Fruit fly (Drosophila melanogaster) whole organism, embryonic: ENCODE measurements around the gene CG7557.

Source experiments
- Atf-2 ChIP-seq: fragments of 200-800 bp; sonication (Bioruptor generic); optimal IDR thresholded peaks from 2 replicates; lab custom pipeline; 2016; ENCODE audit warnings: missing biosample characterization, missing genetic modification characterization
- Bteb2 ChIP-seq: fragments of 200-800 bp; sonication (Bioruptor generic); optimal IDR thresholded peaks from 2 replicates; lab custom pipeline; 2016; ENCODE audit warnings: missing biosample characterization, missing genetic modification characterization
- CG10274 ChIP-seq: fragments of 200-800 bp; sonication (Bioruptor generic); optimal IDR thresholded peaks from 3 replicates; lab custom pipeline; 2017; ENCODE audit warnings: missing biosample characterization, mild to moderate bottlenecking, missing genetic modification characterization
- CG11456 ChIP-seq: fragments of 200-800 bp; sonication (Bioruptor generic); IDR thresholded peaks from 3 replicates; pipeline ENCODE4 v1.3.6; 2022; ENCODE audit warnings: missing biosample characterization, missing genetic modification characterization
- CG11560 ChIP-seq: fragments of 200-800 bp; sonication (Bioruptor generic); IDR thresholded peaks from 3 replicates; pipeline ENCODE4 v1.3.6; 2022; ENCODE audit warnings: missing biosample characterization, missing genetic modification characterization
- CG12236 ChIP-seq: fragments of 200-800 bp; sonication (Bioruptor generic); optimal IDR thresholded peaks from 2 replicates; lab custom pipeline; 2016; ENCODE audit warnings: missing biosample characterization, missing genetic modification characterization
- CG12659 ChIP-seq: fragments of 200-800 bp; sonication (Bioruptor generic); optimal IDR thresholded peaks from 3 replicates; lab custom pipeline; 2017; ENCODE audit warnings: mild to moderate bottlenecking, missing biosample characterization, missing genetic modification reagents, missing genetic modification characterization
- CG12744 ChIP-seq: fragments of 200-800 bp; sonication (Bioruptor generic); optimal IDR thresholded peaks from 2 replicates; lab custom pipeline; 2016; ENCODE audit warnings: missing biosample characterization, missing genetic modification characterization
- CG13775 ChIP-seq: fragments of 200-800 bp; sonication (Bioruptor generic); optimal IDR thresholded peaks from 3 replicates; lab custom pipeline; 2017; ENCODE audit warnings: missing biosample characterization, mild to moderate bottlenecking, missing genetic modification characterization
- CG14441 ChIP-seq: fragments of 200-800 bp; sonication (Bioruptor generic); IDR thresholded peaks from 2 replicates; pipeline ENCODE4 v1.3.6; 2022; ENCODE audit warnings: missing biosample characterization, missing genetic modification characterization
- CG14710 ChIP-seq: fragments of 200-800 bp; sonication (Bioruptor generic); optimal IDR thresholded peaks from 3 replicates; lab custom pipeline; 2019; ENCODE audit warnings: missing biosample characterization, mild to moderate bottlenecking, missing genetic modification characterization, moderate library complexity
- CG1602 ChIP-seq: fragments of 200-800 bp; sonication (Bioruptor generic); optimal IDR thresholded peaks from 3 replicates; lab custom pipeline; 2016; ENCODE audit warnings: missing biosample characterization, missing genetic modification characterization
- CG2199 ChIP-seq: fragments of 200-800 bp; sonication (Bioruptor generic); IDR thresholded peaks from 3 replicates; pipeline ENCODE4 v1.3.6; 2022; ENCODE audit warnings: missing biosample characterization, missing genetic modification characterization
- CG30431 ChIP-seq: fragments of 200-800 bp; sonication (Bioruptor generic); optimal IDR thresholded peaks from 2 replicates; lab custom pipeline; 2017; ENCODE audit warnings: missing biosample characterization, missing genetic modification characterization
- CG31224 ChIP-seq: fragments of 200-800 bp; sonication (Bioruptor generic); IDR thresholded peaks from 2 replicates; pipeline ENCODE4 v1.3.6; 2022; ENCODE audit warnings: missing biosample characterization, missing genetic modification characterization
- CG3995 ChIP-seq: fragments of 200-800 bp; sonication (Bioruptor generic); optimal IDR thresholded peaks from 3 replicates; lab custom pipeline; 2016; ENCODE audit warnings: missing biosample characterization, missing genetic modification characterization
- CG4404 ChIP-seq: fragments of 200-800 bp; sonication (Bioruptor generic); IDR thresholded peaks from 2 replicates; pipeline ENCODE4 v1.3.6; 2022; ENCODE audit warnings: missing biosample characterization, missing genetic modification characterization
- CG6765 ChIP-seq: fragments of 200-800 bp; sonication (Bioruptor generic); optimal IDR thresholded peaks from 3 replicates; lab custom pipeline; 2017; ENCODE audit warnings: missing biosample characterization, mild to moderate bottlenecking, missing genetic modification characterization
- CG6813 ChIP-seq: fragments of 200-800 bp; sonication (Bioruptor generic); optimal IDR thresholded peaks from 2 replicates; lab custom pipeline; 2017; ENCODE audit warnings: missing biosample characterization, missing genetic modification characterization, mild to moderate bottlenecking, moderate library complexity, missing genetic modification reagents
- CG7372 ChIP-seq: fragments of 200-800 bp; sonication (Bioruptor generic); IDR thresholded peaks from 2 replicates; pipeline ENCODE4 v1.3.6; 2022; ENCODE audit warnings: missing biosample characterization, missing genetic modification characterization
- CG7786 ChIP-seq: fragments of 200-800 bp; sonication (Bioruptor generic); optimal IDR thresholded peaks from 2 replicates; lab custom pipeline; 2016; ENCODE audit warnings: missing biosample characterization, missing genetic modification characterization
- CG9609 ChIP-seq: fragments of 200-800 bp; sonication (Bioruptor generic); optimal IDR thresholded peaks from 3 replicates; lab custom pipeline; 2016; ENCODE audit warnings: missing biosample characterization, missing genetic modification characterization
- CkIIα-i1 ChIP-seq: fragments of 200-800 bp; sonication (Bioruptor generic); IDR thresholded peaks from 2 replicates; pipeline ENCODE4 v1.3.6; 2022; ENCODE audit warnings: missing biosample characterization, missing genetic modification characterization
- Dfd ChIP-seq, 2 experiments: fragments of >200 bp; optimal IDR thresholded peaks; 2 replicates each; lab custom pipeline; 2017; ENCODE audit warnings: missing biosample characterization in 2 of 2, missing genetic modification characterization in 2 of 2
- Dref ChIP-seq: fragments of 200-800 bp; sonication (Bioruptor generic); IDR thresholded peaks from 2 replicates; pipeline ENCODE4 v1.3.6; 2022; ENCODE audit warnings: missing biosample characterization, missing genetic modification characterization
- Drgx ChIP-seq: fragments of 200-800 bp; sonication (Bioruptor generic); IDR thresholded peaks from 2 replicates; pipeline ENCODE4 v1.3.6; 2022; ENCODE audit warnings: missing biosample characterization, missing genetic modification characterization
- HLHmδ ChIP-seq: fragments of 200-800 bp; sonication (Bioruptor generic); optimal IDR thresholded peaks from 2 replicates; lab custom pipeline; 2018; ENCODE audit warnings: missing biosample characterization, mild to moderate bottlenecking, missing genetic modification characterization, moderate library complexity
- HmgZ ChIP-seq: fragments of 200-800 bp; sonication (Bioruptor generic); optimal IDR thresholded peaks from 2 replicates; lab custom pipeline; 2018; ENCODE audit warnings: missing biosample characterization, mild to moderate bottlenecking, missing genetic modification characterization
- Myb ChIP-seq: fragments of 200-800 bp; sonication (Bioruptor generic); optimal IDR thresholded peaks from 2 replicates; lab custom pipeline; 2016; ENCODE audit warnings: missing biosample characterization, missing genetic modification characterization
- NC2α ChIP-seq: fragments of 200-800 bp; sonication (Bioruptor generic); optimal IDR thresholded peaks from 2 replicates; lab custom pipeline; 2016; ENCODE audit warnings: missing biosample characterization, missing genetic modification characterization
- Six4 ChIP-seq: fragments of 200-800 bp; sonication (Bioruptor generic); optimal IDR thresholded peaks from 2 replicates; lab custom pipeline; 2016; ENCODE audit warnings: missing biosample characterization, missing genetic modification characterization
- Sox100B ChIP-seq: fragments of 200-800 bp; sonication (Bioruptor generic); optimal IDR thresholded peaks from 3 replicates; lab custom pipeline; 2018; ENCODE audit warnings: missing biosample characterization, mild to moderate bottlenecking, missing genetic modification characterization
- Sry-β ChIP-seq: fragments of 200-800 bp; sonication (Bioruptor generic); optimal IDR thresholded peaks from 2 replicates; lab custom pipeline; 2018; ENCODE audit warnings: missing biosample characterization, mild to moderate bottlenecking, missing genetic modification characterization, moderate library complexity
- ab ChIP-seq: fragments of 200-800 bp; sonication (Bioruptor generic); optimal IDR thresholded peaks from 2 replicates; lab custom pipeline; 2016; ENCODE audit warnings: missing biosample characterization, missing genetic modification characterization
- abd-A ChIP-seq: fragments of 200-800 bp; sonication (Bioruptor generic); optimal IDR thresholded peaks from 3 replicates; lab custom pipeline; 2019; ENCODE audit warnings: missing biosample characterization, mild to moderate bottlenecking, missing genetic modification characterization, moderate library complexity
- ap ChIP-seq: fragments of 200-800 bp; sonication (Bioruptor generic); IDR thresholded peaks from 2 replicates; pipeline ENCODE4 v1.3.6; 2022; ENCODE audit warnings: missing biosample characterization, missing genetic modification characterization
- bbx ChIP-seq: fragments of 200-800 bp; sonication (Bioruptor generic); IDR thresholded peaks from 2 replicates; pipeline ENCODE4 v1.3.6; 2022; ENCODE audit warnings: missing biosample characterization, missing genetic modification characterization; ENCODE audit not compliant: partially characterized antibody
- chn ChIP-seq: fragments of 200-800 bp; sonication (Bioruptor generic); optimal IDR thresholded peaks from 2 replicates; lab custom pipeline; 2016; ENCODE audit warnings: missing biosample characterization, missing genetic modification characterization
- ems ChIP-seq: fragments of 200-800 bp; sonication (Bioruptor generic); optimal IDR thresholded peaks from 3 replicates; lab custom pipeline; 2016; ENCODE audit warnings: missing biosample characterization, missing genetic modification characterization
- fd3F ChIP-seq: fragments of 200-800 bp; sonication (Bioruptor generic); optimal IDR thresholded peaks from 2 replicates; lab custom pipeline; 2018; ENCODE audit warnings: missing biosample characterization, mild to moderate bottlenecking, missing genetic modification characterization, moderate library complexity
- fd64A ChIP-seq: fragments of 200-800 bp; sonication (Bioruptor generic); optimal IDR thresholded peaks from 3 replicates; lab custom pipeline; 2018; ENCODE audit warnings: missing biosample characterization, mild to moderate bottlenecking, missing genetic modification characterization
- gce ChIP-seq: fragments of 200-800 bp; sonication (Bioruptor generic); IDR thresholded peaks from 3 replicates; pipeline ENCODE4 v1.3.6; 2022; ENCODE audit warnings: missing biosample characterization, missing genetic modification characterization
- h ChIP-seq: fragments of >200 bp; optimal IDR thresholded peaks from 2 replicates; lab custom pipeline; 2017
- lbe ChIP-seq: fragments of 200-800 bp; sonication (Bioruptor generic); optimal IDR thresholded peaks from 2 replicates; lab custom pipeline; 2016; ENCODE audit warnings: missing biosample characterization, mild to moderate bottlenecking, missing genetic modification characterization
- mam ChIP-seq: fragments of 200-800 bp; sonication (Bioruptor generic); optimal IDR thresholded peaks from 3 replicates; lab custom pipeline; 2016; ENCODE audit warnings: missing biosample characterization, missing genetic modification characterization
- odd ChIP-seq: fragments of 200-800 bp; sonication (Bioruptor generic); optimal IDR thresholded peaks from 2 replicates; lab custom pipeline; 2017; ENCODE audit warnings: missing biosample characterization, mild to moderate bottlenecking, missing genetic modification characterization
- org-1 ChIP-seq: fragments of 200-800 bp; sonication (Bioruptor generic); optimal IDR thresholded peaks from 2 replicates; lab custom pipeline; 2017; ENCODE audit warnings: missing biosample characterization, missing genetic modification characterization
- pros ChIP-seq: fragments of 200-800 bp; sonication (Bioruptor generic); optimal IDR thresholded peaks from 3 replicates; lab custom pipeline; 2019; ENCODE audit warnings: missing biosample characterization, mild to moderate bottlenecking, missing genetic modification characterization, moderate library complexity
- ro ChIP-seq: fragments of 200-800 bp; sonication (Bioruptor generic); IDR thresholded peaks from 2 replicates; pipeline ENCODE4 v1.3.6; 2022; ENCODE audit warnings: missing biosample characterization, missing genetic modification characterization
- sob ChIP-seq: fragments of 200-800 bp; sonication (Bioruptor generic); IDR thresholded peaks from 2 replicates; pipeline ENCODE4 v1.3.6; 2022; ENCODE audit warnings: missing biosample characterization, missing genetic modification characterization
- sr ChIP-seq: fragments of 200-800 bp; sonication (Bioruptor generic); IDR thresholded peaks from 3 replicates; pipeline ENCODE4 v1.3.6; 2022; ENCODE audit warnings: missing biosample characterization, missing genetic modification characterization
- ttk ChIP-seq: fragments of 200-800 bp; sonication (Bioruptor generic); IDR thresholded peaks from 2 replicates; pipeline ENCODE4 v2.1.2; 2022; ENCODE audit warnings: missing biosample characterization, missing genetic modification characterization
- tup ChIP-seq: fragments of 200-800 bp; sonication (Bioruptor generic); optimal IDR thresholded peaks from 2 replicates; lab custom pipeline; 2016; ENCODE audit warnings: missing biosample characterization, mild to moderate bottlenecking, missing genetic modification characterization, moderate library complexity
- tx ChIP-seq: fragments of 200-800 bp; sonication (Bioruptor generic); optimal IDR thresholded peaks from 2 replicates; lab custom pipeline; 2016; ENCODE audit warnings: missing biosample characterization, missing genetic modification characterization

The CG7557 gene

DNA sequence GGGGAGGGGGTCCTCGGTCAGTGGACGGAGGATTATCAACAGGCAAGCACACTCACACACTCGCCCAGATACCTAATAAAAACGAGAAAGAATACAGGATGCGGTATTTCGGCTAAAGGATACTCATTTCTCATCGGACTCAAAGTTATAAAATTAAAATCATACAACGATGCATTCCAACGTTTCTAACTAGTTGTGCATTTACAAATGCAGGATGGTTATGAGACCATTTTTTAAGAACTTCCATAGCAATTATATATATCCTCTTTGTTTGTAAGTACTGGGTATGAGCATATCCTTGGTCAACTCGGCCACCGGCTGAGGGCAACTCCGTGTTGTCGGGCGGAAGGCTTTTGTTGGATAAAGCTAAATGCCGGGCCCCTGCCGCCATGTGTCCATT lies 42.7 kb upstream of the CG7557 start (continued):
- TF ChIP-seq org-1 (no peak), fd64A (GFP tag; lab: Kevin White, UChicago) (no peak), CG9609 (GFP tag; lab: Kevin White, UChicago) (no peak), tup (GFP tag; lab: Kevin White, UChicago) (peak; percentile 8), CG14441 (0 out of 2 replicates have a peak, but pooled peaks have one; percentile 31), CG14710 (no peak), chn (GFP tag; lab: Kevin White, UChicago) (no peak), Dfd (GFP tag; optimal IDR thresholded peaks at IDR 0.05; lab: Kevin White, UChicago) (no peak), CG11560 (tag; lab: Robert Waterston, UW) (no peak), mam (peak; percentile 45), CG12236 (GFP tag; lab: Kevin White, UChicago) (no peak), CG6813 (GFP tag; lab: Kevin White, UChicago) (peak; percentile 28), CG6765 (no peak), ro (GFP tag; lab: Robert Waterston, UW) (no peak), ems (GFP tag; lab: Kevin White, UChicago) (peak; percentile 13), h (lab: Kevin White, UChicago) (no peak), fd3F (no peak), CG12659 (GFP tag; lab: Kevin White, UChicago) (no peak), lbe (GFP tag; lab: Kevin White, UChicago) (no peak), bbx (no peak), HLHmδ (GFP tag; lab: Kevin White, UChicago) (no peak), sob (GFP tag; lab: Robert Waterston, UW) (peak; percentile 7; the same call in 1 of the 2 replicates), CG2199 (GFP tag; lab: Robert Waterston, UW) (no peak), tx (GFP tag; lab: Kevin White, UChicago) (no peak), Drgx (GFP tag; lab: Robert Waterston, UW) (no peak), CG10274 (GFP tag; lab: Kevin White, UChicago) (no peak), Bteb2 (no peak), ttk (GFP tag; lab: Robert Waterston, UW) (no peak; the same call in 1 of the 2 replicates), CG31224 (no peak), CkIIα-i1 (GFP tag; lab: Robert Waterston, UW) (no peak), pros (GFP tag; lab: Kevin White, UChicago) (no peak), gce (GFP tag; lab: Robert Waterston, UW) (no peak), Atf-2 (no peak), ab (GFP tag; lab: Kevin White, UChicago) (no peak), HmgZ (tag; lab: Kevin White, UChicago) (no peak), Sox100B (no peak), sr (GFP tag; lab: Robert Waterston, UW) (no peak), CG3995 (GFP tag; lab: Kevin White, UChicago) (no peak), CG4404 (GFP tag; lab: Robert Waterston, UW) (0 out of 2 replicates have a peak, but pooled peaks have one; percentile 19), Myb (GFP tag; lab: Kevin White, UChicago) (no peak), Sry-β (GFP tag; lab: Kevin White, UChicago) (no peak), Dref (GFP tag; lab: Robert Waterston, UW) (no peak), ap (GFP tag; lab: Robert Waterston, UW) (no peak), Six4 (GFP tag; lab: Kevin White, UChicago) (no peak), CG7372 (no peak), CG11456 (GFP tag; lab: Robert Waterston, UW) (no peak), CG30431 (GFP tag; lab: Kevin White, UChicago) (no peak), NC2α (no peak), odd (GFP tag; lab: Kevin White, UChicago) (no peak), CG13775 (GFP tag; lab: Kevin White, UChicago) (no peak), abd-A (tag; lab: Kevin White, UChicago) (no peak), CG1602 (GFP tag; lab: Kevin White, UChicago) (no peak), CG7786 (GFP tag; lab: Kevin White, UChicago) (no peak), CG12744 (GFP tag; lab: Kevin White, UChicago) (no peak)
